Worm (Caenorhabditis elegans) whole organism, L1 larva: ENCODE measurements around the gene B0457.6.

ENCODE experiments used
- ceh-82 ChIP-seq, 3 experiments: fragments of 150-350 bp in 1 of 3; sonication (generic microtip) in 2 of 3; optimal IDR thresholded peaks; 2 replicates each; lab custom pipeline; 2014 to 2017; ENCODE audit warnings: missing biosample characterization in 3 of 3, missing genetic modification characterization in 3 of 3
- vab-15 ChIP-seq: sonication (generic microtip); optimal IDR thresholded peaks from 2 replicates; lab custom pipeline; 2017; ENCODE audit warnings: missing genotype, mild to moderate bottlenecking, missing genetic modification characterization, missing compliant biosample characterization

- TF ChIP-seq vab-15 (tag; lab: Kevin White, UChicago) (no peak), ceh-82 (tag; optimal IDR thresholded peaks at IDR 0.05; lab: Kevin White, UChicago) (no peak)
These were observed 8.5 kb downstream of the B0457.6 start, which contains the start of gene enol-1 for ce11 chrII:8930763-8931162.
